Worm (Caenorhabditis elegans) whole organism, L3 larva: ENCODE measurements around the gene lect-2.

Source experiments
- ama-1 ChIP-seq: fragments of 150-350 bp; optimal IDR thresholded peaks from 2 replicates; lab custom pipeline; 2018
- ceh-28 ChIP-seq: fragments of 150-350 bp; optimal IDR thresholded peaks from 2 replicates; lab custom pipeline; 2014; ENCODE audit warnings: missing biosample characterization, missing genetic modification reagents, missing genetic modification characterization
- jun-1 ChIP-seq: fragments of 150-350 bp; optimal IDR thresholded peaks from 2 replicates; lab custom pipeline; 2014; ENCODE audit warnings: missing biosample characterization, missing genetic modification reagents, missing genetic modification characterization
- lin-15B ChIP-seq: fragments of 150-350 bp; optimal IDR thresholded peaks from 2 replicates; lab custom pipeline; 2014; ENCODE audit warnings: missing biosample characterization, missing genetic modification characterization
- pqm-1 ChIP-seq: fragments of 150-350 bp; optimal IDR thresholded peaks from 2 replicates; lab custom pipeline; 2017; ENCODE audit warnings: missing biosample characterization, missing genetic modification characterization, inconsistent platforms
- ztf-11 ChIP-seq: fragments of 150-350 bp; optimal IDR thresholded peaks from 2 replicates; lab custom pipeline; 2014; ENCODE audit warnings: missing biosample characterization, missing genetic modification characterization
- ztf-4 ChIP-seq: fragments of 150-350 bp; optimal IDR thresholded peaks from 2 replicates; lab custom pipeline; 2014; ENCODE audit warnings: missing biosample characterization, missing genetic modification characterization

DNA sequence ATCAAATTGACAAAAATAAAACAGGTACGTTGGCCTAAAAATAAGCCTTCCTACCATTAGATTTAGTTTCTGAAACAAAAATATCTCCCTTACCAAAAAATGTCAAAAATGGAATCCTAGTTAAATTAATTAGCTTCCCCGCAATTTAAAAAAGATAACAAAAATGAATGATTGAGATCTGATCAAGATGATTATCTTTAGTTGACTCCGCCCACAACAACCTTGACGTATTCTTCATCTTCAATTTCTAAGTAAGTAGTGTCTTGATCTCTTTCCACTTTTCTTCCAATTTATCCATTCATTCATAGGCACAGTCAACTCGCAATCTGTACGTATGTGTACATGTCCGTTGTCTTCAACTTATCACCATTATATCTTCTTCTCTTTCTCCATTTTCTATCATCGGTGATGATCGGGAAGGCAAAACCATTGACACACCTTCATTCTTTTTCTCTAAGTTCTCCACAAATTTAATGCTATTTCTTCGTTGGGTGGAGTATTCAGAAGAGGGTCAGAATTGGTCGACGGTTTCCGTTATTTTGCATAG is 22.2 kb upstream of the lect-2 start:
- TF ChIP-seq jun-1 (tag; lab: Kevin White, UChicago) (no peak), lin-15B (tag; lab: Kevin White, UChicago) (no peak), ztf-11 (tag; lab: Kevin White, UChicago) (no peak), ztf-4 (tag; lab: Kevin White, UChicago) (no peak), ama-1 (lab: Kevin White, UChicago) (no peak), pqm-1 (tag; lab: Kevin White, UChicago) (no peak), ceh-28 (tag; lab: Kevin White, UChicago) (no peak)
